Worm (Caenorhabditis elegans) whole organism, late embryonic: Measurements from ENCODE around the gene mct-4.

Experiments
- K02D7.2 ChIP-seq: sonication (generic microtip); optimal IDR thresholded peaks from 2 replicates; lab custom pipeline; 2017; ENCODE audit warnings: mild to moderate bottlenecking, missing genetic modification characterization, missing compliant biosample characterization
- ceh-2 ChIP-seq: sonication (generic microtip); optimal IDR thresholded peaks from 2 replicates; lab custom pipeline; 2016; ENCODE audit warnings: missing genotype, missing genetic modification characterization, missing compliant biosample characterization
- ceh-34 ChIP-seq: sonication (generic microtip); optimal IDR thresholded peaks from 2 replicates; lab custom pipeline; 2016; ENCODE audit warnings: mild to moderate bottlenecking, missing genetic modification characterization, missing compliant biosample characterization
- ceh-48 ChIP-seq: sonication (generic microtip); optimal IDR thresholded peaks from 2 replicates; lab custom pipeline; 2016; ENCODE audit warnings: missing genetic modification characterization, inconsistent platforms, missing compliant biosample characterization
- dmd-4 ChIP-seq: sonication (generic microtip); optimal IDR thresholded peaks from 2 replicates; lab custom pipeline; 2016; ENCODE audit warnings: borderline replicate concordance, missing genetic modification characterization, missing compliant biosample characterization
- elt-2 ChIP-seq: sonication (generic microtip); optimal IDR thresholded peaks from 2 replicates; lab custom pipeline; 2016; ENCODE audit warnings: missing genetic modification reagents, missing genetic modification characterization, missing compliant biosample characterization
- hlh-8 ChIP-seq: sonication (generic microtip); optimal IDR thresholded peaks from 2 replicates; lab custom pipeline; 2016; ENCODE audit warnings: missing genotype, missing genetic modification characterization, missing compliant biosample characterization
- lin-11 ChIP-seq: fragments of 200-800 bp; sonication (Bioruptor generic); optimal IDR thresholded peaks from 2 replicates; lab custom pipeline; 2018; ENCODE audit warnings: mild to moderate bottlenecking, missing genetic modification characterization, missing compliant biosample characterization
- odd-2 ChIP-seq: sonication (generic microtip); optimal IDR thresholded peaks from 2 replicates; lab custom pipeline; 2017; ENCODE audit warnings: antibody characterized with exemption, mild to moderate bottlenecking, missing genetic modification characterization, missing compliant biosample characterization
- pha-4 ChIP-seq: fragments of 150-350 bp; optimal IDR thresholded peaks from 2 replicates; lab custom pipeline; 2018; ENCODE audit warnings: missing biosample characterization, missing genetic modification reagents, missing genetic modification characterization
- sdc-2 ChIP-seq: sonication (generic microtip); optimal IDR thresholded peaks from 2 replicates; lab custom pipeline; 2016; ENCODE audit warnings: missing genotype, missing genetic modification characterization, missing compliant biosample characterization
- unc-3 ChIP-seq, 2 experiments: fragments of 200-800 bp in 1 of 2; sonication (Bioruptor generic) in 1 of 2; sonication (generic microtip) in 1 of 2; conservative IDR thresholded peaks in 1 of 2; optimal IDR thresholded peaks in 1 of 2; 2 replicates each; pipeline versions ENCODE4 v1.3.6 to Lab custom; 2016 to 2022; ENCODE audit warnings: missing compliant biosample characterization in 2 of 2, missing genetic modification characterization in 2 of 2, missing genetic modification reagents in 1 of 2

DNA sequence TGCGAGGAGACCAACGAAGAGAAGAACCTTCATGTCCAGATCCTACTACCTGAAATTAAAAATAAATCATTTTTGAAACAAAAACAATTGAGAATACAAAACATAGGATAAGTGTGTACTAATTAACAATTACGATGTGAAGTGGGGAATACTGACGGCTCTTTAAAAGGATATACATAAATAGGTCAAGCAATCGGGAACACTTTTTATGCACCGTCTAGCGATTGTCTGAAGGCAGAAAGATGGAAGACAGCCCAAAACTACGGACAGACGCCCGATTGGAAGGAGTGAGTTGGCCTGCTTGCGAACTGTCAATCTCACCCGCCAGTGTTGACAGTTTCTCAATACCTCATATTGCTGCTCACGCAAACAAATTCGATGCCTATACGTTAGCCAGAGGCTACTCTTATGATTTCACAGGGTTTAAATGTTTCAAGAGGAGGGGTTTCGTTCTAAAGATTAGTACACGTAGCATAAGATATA is 41.3 kb upstream of the mct-4 start, which contains the start of gene calu-1:
- no peak for TF ChIP-seq unc-3 (GFP tag; conservative IDR thresholded peaks at IDR 0.05; lab: Robert Waterston, UW)
- no peak for TF ChIP-seq unc-3 (tag; optimal IDR thresholded peaks at IDR 0.05; lab: Kevin White, UChicago)
- TF ChIP-seq lin-11, result no peak
- no peak for TF ChIP-seq odd-2 (tag; lab: Kevin White, UChicago)
- TF ChIP-seq hlh-8 (tag; lab: Kevin White, UChicago), result no peak
- no peak for TF ChIP-seq ceh-48 (tag; lab: Kevin White, UChicago)
- no peak for TF ChIP-seq dmd-4
- no peak for TF ChIP-seq pha-4 (tag; lab: Kevin White, UChicago)
- TF ChIP-seq elt-2, result no peak
- no peak for TF ChIP-seq ceh-2
- no peak for TF ChIP-seq K02D7.2 (tag; lab: Kevin White, UChicago)
- no peak for TF ChIP-seq ceh-34
- TF ChIP-seq sdc-2, result no peak
